Worm (Caenorhabditis elegans) whole organism, L4/young adult: Measurements from ENCODE around the gene T08G5.3.

Experiments used
- W03F9.2 ChIP-seq: fragments of 150-350 bp; optimal IDR thresholded peaks from 2 replicates; lab custom pipeline; 2014; ENCODE audit warnings: missing biosample characterization, missing genetic modification characterization
- dao-5 ChIP-seq: sonication (generic microtip); optimal IDR thresholded peaks from 2 replicates; lab custom pipeline; 2016; ENCODE audit warnings: missing genotype, missing genetic modification characterization, moderate library complexity, missing compliant biosample characterization
- him-1 ChIP-seq: sonication (generic microtip); optimal IDR thresholded peaks from 2 replicates; lab custom pipeline; 2016; ENCODE audit warnings: missing genotype, missing genetic modification reagents, missing genetic modification characterization, missing compliant biosample characterization

ce11 chrV:14018640-14019039 lies 8.6 kb downstream of the T08G5.3 start, which contains the start of the genes mtl-2 and T08G5.1:
- no peak for TF ChIP-seq him-1
- no peak for TF ChIP-seq W03F9.2 (tag; lab: Kevin White, UChicago)
- no peak for TF ChIP-seq dao-5
